Worm (Caenorhabditis elegans) whole organism, mixed stage, embryonic: ENCODE data around the gene M116.5.

Experiments used
- M03D4.4 ChIP-seq: sonication (generic microtip); optimal IDR thresholded peaks from 2 replicates; lab custom pipeline; 2017; ENCODE audit warnings: mild to moderate bottlenecking, missing genetic modification characterization, missing compliant biosample characterization
- bed-3 ChIP-seq: fragments of 200-800 bp; sonication (Bioruptor generic); optimal IDR thresholded peaks from 3 replicates; lab custom pipeline; 2018; ENCODE audit warnings: mild to moderate bottlenecking, missing genetic modification characterization, moderate library complexity, missing compliant biosample characterization
- blmp-1 ChIP-seq: fragments of 150-350 bp; optimal IDR thresholded peaks from 2 replicates; lab custom pipeline; 2014; ENCODE audit warnings: missing biosample characterization, missing genetic modification characterization
- ceh-39 ChIP-seq: fragments of 150-350 bp; optimal IDR thresholded peaks from 2 replicates; lab custom pipeline; 2014; ENCODE audit warnings: missing biosample characterization, missing genetic modification characterization
- ceh-43 ChIP-seq: fragments of 200-800 bp; sonication (Bioruptor generic); optimal IDR thresholded peaks from 2 replicates; lab custom pipeline; 2018; ENCODE audit warnings: mild to moderate bottlenecking, missing genetic modification characterization, moderate library complexity, missing compliant biosample characterization
- ceh-83 ChIP-seq: fragments of 200-800 bp; sonication (Bioruptor generic); optimal IDR thresholded peaks from 2 replicates; lab custom pipeline; 2018; ENCODE audit warnings: mild to moderate bottlenecking, missing genetic modification characterization, missing compliant biosample characterization
- ces-1 ChIP-seq: fragments of 150-350 bp; optimal IDR thresholded peaks from 2 replicates; lab custom pipeline; 2014; ENCODE audit warnings: missing biosample characterization, missing genetic modification reagents, missing genetic modification characterization
- cnd-1 ChIP-seq: fragments of 200-800 bp; sonication (Bioruptor generic); optimal IDR thresholded peaks from 2 replicates; lab custom pipeline; 2018; ENCODE audit warnings: mild to moderate bottlenecking, missing genetic modification characterization, missing compliant biosample characterization
- drap-1 ChIP-seq: fragments of 200-800 bp; sonication (Bioruptor generic); optimal IDR thresholded peaks from 3 replicates; lab custom pipeline; 2018; ENCODE audit warnings: mild to moderate bottlenecking, missing genetic modification characterization, missing compliant biosample characterization
- flh-1 ChIP-seq: fragments of 200-800 bp; sonication (Bioruptor generic); optimal IDR thresholded peaks from 2 replicates; lab custom pipeline; 2018; ENCODE audit warnings: mild to moderate bottlenecking, missing genetic modification characterization, moderate library complexity, missing compliant biosample characterization
- ham-2 ChIP-seq: fragments of 200-800 bp; sonication (Bioruptor generic); optimal IDR thresholded peaks from 2 replicates; lab custom pipeline; 2018; ENCODE audit warnings: mild to moderate bottlenecking, missing genetic modification characterization, missing compliant biosample characterization
- hlh-1 ChIP-seq: fragments of 150-350 bp; optimal IDR thresholded peaks from 2 replicates; lab custom pipeline; 2014; ENCODE audit warnings: missing biosample characterization, missing genetic modification reagents, missing genetic modification characterization
- lin-13 ChIP-seq: fragments of 150-350 bp; optimal IDR thresholded peaks from 2 replicates; lab custom pipeline; 2014; ENCODE audit warnings: missing biosample characterization, missing genetic modification characterization
- lin-32 ChIP-seq: fragments of 200-800 bp; sonication (Bioruptor generic); optimal IDR thresholded peaks from 2 replicates; lab custom pipeline; 2018; ENCODE audit warnings: mild to moderate bottlenecking, missing genetic modification characterization, missing compliant biosample characterization
- lsy-2 ChIP-seq: fragments of 150-350 bp; optimal IDR thresholded peaks from 2 replicates; lab custom pipeline; 2014; ENCODE audit warnings: missing biosample characterization, missing genetic modification characterization
- mab-5 ChIP-seq: fragments of 150-350 bp; optimal IDR thresholded peaks from 2 replicates; lab custom pipeline; 2014; ENCODE audit warnings: missing biosample characterization, missing genetic modification characterization
- mep-1 ChIP-seq: fragments of 150-350 bp; optimal IDR thresholded peaks from 2 replicates; lab custom pipeline; 2017; ENCODE audit warnings: missing biosample characterization, missing genetic modification reagents, missing genetic modification characterization, inconsistent platforms
- mls-2 ChIP-seq: sonication (generic microtip); optimal IDR thresholded peaks from 2 replicates; lab custom pipeline; 2016; ENCODE audit warnings: mild to moderate bottlenecking, missing genetic modification characterization, moderate library complexity, missing compliant biosample characterization
- nhr-12 ChIP-seq: fragments of 150-350 bp; optimal IDR thresholded peaks from 2 replicates; lab custom pipeline; 2014; ENCODE audit warnings: missing biosample characterization, missing genetic modification characterization
- nhr-2 ChIP-seq: fragments of 150-350 bp; optimal IDR thresholded peaks from 2 replicates; lab custom pipeline; 2014; ENCODE audit warnings: missing biosample characterization, missing genetic modification characterization
- nhr-237 ChIP-seq: fragments of 150-350 bp; optimal IDR thresholded peaks from 2 replicates; lab custom pipeline; 2014; ENCODE audit warnings: missing biosample characterization, missing genetic modification characterization
- nhr-28 ChIP-seq: fragments of 150-350 bp; optimal IDR thresholded peaks from 2 replicates; lab custom pipeline; 2014; ENCODE audit warnings: missing biosample characterization, missing genetic modification characterization
- nhr-76 ChIP-seq: sonication (generic microtip); optimal IDR thresholded peaks from 2 replicates; lab custom pipeline; 2017; ENCODE audit warnings: missing biosample characterization, missing genetic modification characterization
- pha-4 ChIP-seq: fragments of 150-350 bp; optimal IDR thresholded peaks from 2 replicates; lab custom pipeline; 2018; ENCODE audit warnings: missing biosample characterization, missing genetic modification reagents, missing genetic modification characterization
- sem-2 ChIP-seq: fragments of 200-800 bp; sonication (Bioruptor generic); optimal IDR thresholded peaks from 2 replicates; lab custom pipeline; 2018; ENCODE audit warnings: mild to moderate bottlenecking, missing genetic modification characterization, missing compliant biosample characterization
- sptf-1 ChIP-seq: sonication (generic microtip); optimal IDR thresholded peaks from 2 replicates; lab custom pipeline; 2017; ENCODE audit warnings: mild to moderate bottlenecking, missing genetic modification characterization, moderate library complexity, missing compliant biosample characterization
- tbx-8 ChIP-seq: fragments of 200-800 bp; sonication (Bioruptor generic); optimal IDR thresholded peaks from 2 replicates; lab custom pipeline; 2018; ENCODE audit warnings: mild to moderate bottlenecking, missing genetic modification characterization, moderate library complexity, missing compliant biosample characterization
- unc-120 ChIP-seq: sonication (generic microtip); optimal IDR thresholded peaks from 2 replicates; lab custom pipeline; 2017; ENCODE audit warnings: missing genetic modification characterization, missing compliant biosample characterization; ENCODE audit not compliant: poor library complexity, severe bottlenecking
- unc-39 ChIP-seq: fragments of 150-350 bp; optimal IDR thresholded peaks from 2 replicates; lab custom pipeline; 2014; ENCODE audit warnings: missing biosample characterization, missing genetic modification characterization
- unc-62 ChIP-seq: fragments of 150-350 bp; optimal IDR thresholded peaks from 2 replicates; lab custom pipeline; 2014; ENCODE audit warnings: missing biosample characterization, missing genetic modification reagents, missing genetic modification characterization
- zip-8 ChIP-seq: fragments of 150-350 bp; optimal IDR thresholded peaks from 2 replicates; lab custom pipeline; 2014; ENCODE audit warnings: missing biosample characterization, missing genetic modification characterization
- ztf-11 ChIP-seq: fragments of 150-350 bp; optimal IDR thresholded peaks from 2 replicates; lab custom pipeline; 2014; ENCODE audit warnings: missing biosample characterization, missing genetic modification characterization

The M116.5 gene

DNA sequence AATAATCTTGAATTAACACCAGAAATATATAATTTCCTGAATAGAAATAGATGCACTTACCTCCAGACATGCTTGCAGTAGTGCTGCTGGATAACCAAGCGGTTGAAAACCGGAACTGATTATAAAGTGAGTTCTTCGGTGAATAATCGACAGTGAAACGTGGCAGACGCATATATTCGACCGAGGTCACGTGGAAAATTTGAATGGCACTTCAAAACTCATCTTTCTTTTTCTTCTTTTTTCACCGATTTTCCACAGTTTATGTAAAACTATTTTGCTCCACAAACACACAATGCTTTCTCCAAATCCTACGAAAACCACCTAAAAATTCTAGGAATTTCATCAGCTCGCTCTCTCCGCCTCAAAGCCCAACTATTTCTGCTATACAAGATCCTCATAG lies 39.3 kb upstream of the M116.5 start, which contains the start of gene ant-1.4:
TSS of gene ant-1.4 (minus strand) at position 101 of the 400 bp plus-strand sequence.
- TF ChIP-seq hlh-1: no peak
- TF ChIP-seq ceh-43 (GFP tag; lab: Kevin White, UChicago): no peak
- no peak for TF ChIP-seq zip-8
- TF ChIP-seq tbx-8 (GFP tag; lab: Kevin White, UChicago): no peak
- TF ChIP-seq sem-2 (GFP tag; lab: Kevin White, UChicago): no peak
- TF ChIP-seq nhr-12 (tag; lab: Kevin White, UChicago): no peak
- TF ChIP-seq flh-1: no peak
- no peak for TF ChIP-seq ceh-39
- TF ChIP-seq nhr-28: no peak
- TF ChIP-seq ceh-83 (GFP tag; lab: Kevin White, UChicago): no peak
- TF ChIP-seq nhr-2: no peak
- TF ChIP-seq nhr-237: no peak
- no peak for TF ChIP-seq mls-2 (tag; lab: Kevin White, UChicago)
- TF ChIP-seq blmp-1 (tag; lab: Kevin White, UChicago): no peak
- no peak for TF ChIP-seq unc-62 (GFP tag; lab: Kevin White, UChicago)
- TF ChIP-seq unc-39 (tag; lab: Kevin White, UChicago): no peak
- TF ChIP-seq unc-120 (tag; lab: Kevin White, UChicago): no peak
- TF ChIP-seq mep-1 (tag; lab: Kevin White, UChicago): no peak
- TF ChIP-seq mab-5 (tag; lab: Kevin White, UChicago): no peak
- no peak for TF ChIP-seq bed-3

DNA sequence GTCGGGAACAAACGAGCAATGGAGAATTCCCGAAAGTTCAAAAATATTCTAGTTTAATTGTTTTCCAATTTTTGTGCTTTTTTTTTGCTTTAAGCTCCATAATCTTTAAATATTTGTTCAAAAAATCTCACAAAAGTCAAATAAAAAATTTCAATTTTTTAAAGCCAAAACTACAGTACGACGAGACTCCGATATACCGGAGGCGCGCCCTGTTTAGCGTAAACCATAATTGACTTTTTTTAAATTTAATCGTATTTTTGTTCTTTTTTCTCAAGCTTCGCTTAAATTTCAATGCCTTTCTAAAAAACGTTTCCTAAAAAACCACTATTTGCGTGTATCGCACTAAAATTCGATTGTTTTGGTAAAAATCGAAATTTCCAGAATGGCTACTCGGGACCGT lies 36.0 kb upstream of the M116.5 start, which contains the start of gene syx-4:
TSS of gene syx-4 (plus strand) at position 382 of the 400 bp plus-strand sequence.
- TF ChIP-seq bed-3: no peak
- TF ChIP-seq nhr-28: no peak

DNA sequence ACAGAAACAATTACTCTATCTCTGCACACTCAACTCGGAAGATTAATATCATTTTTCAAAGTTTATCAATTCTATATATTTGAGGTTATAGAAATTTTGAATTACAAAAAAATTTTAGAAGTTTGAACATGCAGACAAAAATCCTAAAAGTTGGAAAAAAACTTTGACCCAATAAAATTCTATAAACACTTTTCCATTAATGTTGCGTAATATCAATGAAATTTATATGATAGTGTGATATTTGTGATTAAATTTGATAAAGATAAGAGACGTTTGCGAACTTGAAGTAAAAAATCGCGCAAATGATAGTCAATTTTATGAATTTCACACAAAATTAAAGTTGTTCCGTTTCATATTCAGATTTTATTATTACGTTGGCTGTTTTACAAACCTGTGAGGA lies 33.2 kb upstream of the M116.5 start:
- TF ChIP-seq lin-32 (GFP tag; lab: Kevin White, UChicago) (no peak), hlh-1 (no peak), unc-62 (GFP tag; lab: Kevin White, UChicago) (no peak), tbx-8 (GFP tag; lab: Kevin White, UChicago) (no peak), cnd-1 (tag; lab: Kevin White, UChicago) (no peak), nhr-2 (no peak), mep-1 (tag; lab: Kevin White, UChicago) (no peak)

DNA sequence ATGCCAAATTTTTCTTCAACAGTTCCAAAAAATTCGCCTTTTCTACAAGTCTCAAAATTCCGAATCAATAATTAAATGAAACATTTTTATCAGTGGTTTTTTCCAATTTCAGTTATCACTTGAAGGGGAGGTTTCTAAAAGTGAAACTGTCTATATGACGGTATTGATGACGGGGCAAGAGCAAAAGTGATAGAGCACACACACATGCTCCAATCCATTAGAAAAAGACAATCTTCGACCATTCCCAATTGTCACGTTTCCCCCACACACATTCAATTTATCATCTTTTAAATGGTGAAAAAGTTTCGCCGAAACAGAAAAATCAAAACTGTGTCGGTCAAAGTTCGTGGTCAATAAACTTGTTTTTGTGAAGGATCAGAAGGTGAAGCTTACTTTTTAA lies 32.3 kb upstream of the M116.5 start:
- TF ChIP-seq sem-2 (GFP tag; lab: Kevin White, UChicago) (no peak), ceh-39 (no peak), ces-1 (GFP tag; lab: Kevin White, UChicago) (no peak), flh-1 (no peak), blmp-1 (tag; lab: Kevin White, UChicago) (no peak), mls-2 (tag; lab: Kevin White, UChicago) (no peak), pha-4 (tag; lab: Kevin White, UChicago) (no peak), ceh-83 (GFP tag; lab: Kevin White, UChicago) (no peak), lin-13 (tag; lab: Kevin White, UChicago) (no peak), unc-39 (tag; lab: Kevin White, UChicago) (no peak), nhr-76 (tag; lab: Kevin White, UChicago) (no peak), lsy-2 (tag; lab: Kevin White, UChicago) (no peak), drap-1 (GFP tag; lab: Kevin White, UChicago) (no peak), zip-8 (no peak), ham-2 (GFP tag; lab: Kevin White, UChicago) (no peak), ztf-11 (tag; lab: Kevin White, UChicago) (no peak), ceh-43 (GFP tag; lab: Kevin White, UChicago) (no peak)
- TF ChIP-seq, all 35 proteins: peak for 0

DNA sequence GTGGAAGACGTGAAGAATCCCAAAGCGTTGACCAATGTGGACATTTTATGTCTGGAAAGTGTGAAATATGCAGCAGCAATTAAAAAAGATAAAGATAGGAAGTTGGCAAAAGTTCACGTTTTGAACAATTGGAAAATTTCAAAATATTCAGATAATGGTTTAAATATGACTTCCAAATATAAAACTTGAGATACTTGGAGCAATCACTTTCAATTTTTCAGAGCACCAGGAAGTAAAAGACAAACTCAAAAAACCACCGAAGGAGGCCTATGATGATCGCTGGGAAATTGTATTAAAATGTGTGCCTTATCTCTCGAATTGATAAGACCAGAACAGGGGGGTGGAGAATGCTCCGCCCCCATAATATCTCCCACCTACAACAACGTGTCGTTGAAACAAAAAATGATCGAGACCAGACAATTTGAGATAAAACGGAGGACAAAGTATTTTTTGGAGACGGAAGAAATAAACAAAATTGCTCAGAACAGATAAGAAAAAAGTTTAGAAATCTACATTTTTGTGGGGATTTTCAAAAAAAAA lies 30.9 kb upstream of the M116.5 start, which contains the start of gene eppl-1:
TSS of gene eppl-1 (minus strand) at position 51 of the 540 bp plus-strand sequence.
- TF ChIP-seq mab-5 (tag; lab: Kevin White, UChicago) (no peak), nhr-12 (tag; lab: Kevin White, UChicago) (no peak), nhr-76 (tag; lab: Kevin White, UChicago) (no peak), drap-1 (GFP tag; lab: Kevin White, UChicago) (no peak), tbx-8 (GFP tag; lab: Kevin White, UChicago) (no peak), hlh-1 (no peak), sptf-1 (tag; lab: Kevin White, UChicago) (no peak), unc-39 (tag; lab: Kevin White, UChicago) (no peak), ces-1 (GFP tag; lab: Kevin White, UChicago) (no peak), lin-13 (tag; lab: Kevin White, UChicago) (no peak), M03D4.4 (tag; lab: Kevin White, UChicago) (no peak), ceh-39 (no peak), zip-8 (no peak), ztf-11 (tag; lab: Kevin White, UChicago) (no peak), flh-1 (no peak), cnd-1 (tag; lab: Kevin White, UChicago) (no peak)
